Fruit fly (Drosophila melanogaster) whole organism, pupa: ENCODE data around the gene CG42681.
"Not testable (repeated sequence)": the region's sequence is repeated elsewhere in the genome, so short reads cannot be mapped to it uniquely, and the experiment has no call there.

ENCODE experiments used
- CG10348 ChIP-seq: fragments of 200-800 bp; sonication (Bioruptor generic); IDR thresholded peaks from 2 replicates; pipeline ENCODE4 v1.3.6; 2022; ENCODE audit warnings: missing biosample characterization, missing genetic modification characterization
- CG12605 ChIP-seq: fragments of 200-800 bp; sonication (Bioruptor generic); IDR thresholded peaks from 2 replicates; pipeline ENCODE4 v1.3.6; 2022; ENCODE audit warnings: missing biosample characterization, missing genetic modification characterization
- CG13204 ChIP-seq: fragments of 200-800 bp; sonication (Bioruptor generic); optimal IDR thresholded peaks from 2 replicates; lab custom pipeline; 2018; ENCODE audit warnings: missing biosample characterization, mild to moderate bottlenecking, missing genetic modification characterization, moderate library complexity
- CG14655 ChIP-seq: fragments of 200-800 bp; sonication (Bioruptor generic); optimal IDR thresholded peaks from 3 replicates; lab custom pipeline; 2017; ENCODE audit warnings: mild to moderate bottlenecking, missing biosample characterization, missing genetic modification reagents, missing genetic modification characterization
- CG15710 ChIP-seq: fragments of 200-800 bp; sonication (Bioruptor generic); optimal IDR thresholded peaks from 2 replicates; lab custom pipeline; 2018; ENCODE audit warnings: missing biosample characterization, mild to moderate bottlenecking, missing genetic modification characterization, moderate library complexity
- CG17806 ChIP-seq: fragments of 200-800 bp; sonication (Bioruptor generic); optimal IDR thresholded peaks from 2 replicates; lab custom pipeline; 2018; ENCODE audit warnings: missing biosample characterization, mild to moderate bottlenecking, missing genetic modification characterization, moderate library complexity
- CG32121 ChIP-seq: fragments of 200-800 bp; sonication (Bioruptor generic); IDR thresholded peaks from 2 replicates; pipeline ENCODE4 v1.3.6; 2022; ENCODE audit warnings: missing biosample characterization, missing genetic modification characterization
- CG34367 ChIP-seq: fragments of 200-800 bp; sonication (Bioruptor generic); optimal IDR thresholded peaks from 2 replicates; lab custom pipeline; 2018; ENCODE audit warnings: missing biosample characterization, mild to moderate bottlenecking, missing genetic modification characterization
- CG4496 ChIP-seq: fragments of 200-800 bp; sonication (Bioruptor generic); IDR thresholded peaks from 3 replicates; pipeline ENCODE4 v1.3.6; 2022; ENCODE audit warnings: missing biosample characterization, missing genetic modification characterization
- CG8159 ChIP-seq: fragments of 200-800 bp; sonication (Bioruptor generic); optimal IDR thresholded peaks from 3 replicates; lab custom pipeline; 2018; ENCODE audit warnings: missing biosample characterization, mild to moderate bottlenecking, missing genetic modification characterization, moderate library complexity
- CG8301 ChIP-seq: fragments of 200-800 bp; sonication (Bioruptor generic); optimal IDR thresholded peaks from 2 replicates; lab custom pipeline; 2018; ENCODE audit warnings: missing biosample characterization, mild to moderate bottlenecking, missing genetic modification characterization
- CG9948 ChIP-seq: fragments of 200-800 bp; sonication (Bioruptor generic); optimal IDR thresholded peaks from 2 replicates; lab custom pipeline; 2018; ENCODE audit warnings: missing biosample characterization, mild to moderate bottlenecking, missing genetic modification characterization, moderate library complexity
- D1 ChIP-seq: fragments of 200-800 bp; sonication (Bioruptor generic); optimal IDR thresholded peaks from 2 replicates; lab custom pipeline; 2018; ENCODE audit warnings: missing biosample characterization, mild to moderate bottlenecking, missing genetic modification characterization, moderate library complexity
- EcR ChIP-seq: fragments of 200-800 bp; sonication (Bioruptor generic); optimal IDR thresholded peaks from 3 replicates; lab custom pipeline; 2019; ENCODE audit warnings: missing biosample characterization, missing genetic modification characterization, mild to moderate bottlenecking, moderate library complexity, missing genetic modification reagents
- Ets98B ChIP-seq: fragments of 200-800 bp; sonication (Bioruptor generic); IDR thresholded peaks from 2 replicates; pipeline ENCODE4 v1.3.6; 2022; ENCODE audit warnings: missing biosample characterization, missing genetic modification characterization
- Pif1A ChIP-seq: fragments of 200-800 bp; sonication (Bioruptor generic); optimal IDR thresholded peaks from 3 replicates; lab custom pipeline; 2016; ENCODE audit warnings: missing biosample characterization, missing genetic modification characterization
- Pif1B ChIP-seq: fragments of 200-800 bp; sonication (Bioruptor generic); optimal IDR thresholded peaks from 3 replicates; lab custom pipeline; 2016; ENCODE audit warnings: missing biosample characterization, missing genetic modification characterization
- Snoo ChIP-seq: fragments of 200-800 bp; sonication (Bioruptor generic); optimal IDR thresholded peaks from 3 replicates; lab custom pipeline; 2017; ENCODE audit warnings: missing biosample characterization, mild to moderate bottlenecking, missing genetic modification characterization, inconsistent platforms
- fd96Ca ChIP-seq: fragments of 200-800 bp; sonication (Bioruptor generic); IDR thresholded peaks from 3 replicates; pipeline ENCODE4 v1.3.6; 2022; ENCODE audit warnings: missing biosample characterization, missing genetic modification characterization
- gl ChIP-seq: fragments of 200-800 bp; sonication (Bioruptor generic); optimal IDR thresholded peaks from 2 replicates; lab custom pipeline; 2018; ENCODE audit warnings: missing biosample characterization, mild to moderate bottlenecking, missing genetic modification characterization
- rn ChIP-seq: fragments of 200-800 bp; sonication (Bioruptor generic); IDR thresholded peaks from 2 replicates; pipeline ENCODE4 v1.3.6; 2022; ENCODE audit warnings: missing biosample characterization, missing genetic modification characterization

CG42681 gene

DNA sequence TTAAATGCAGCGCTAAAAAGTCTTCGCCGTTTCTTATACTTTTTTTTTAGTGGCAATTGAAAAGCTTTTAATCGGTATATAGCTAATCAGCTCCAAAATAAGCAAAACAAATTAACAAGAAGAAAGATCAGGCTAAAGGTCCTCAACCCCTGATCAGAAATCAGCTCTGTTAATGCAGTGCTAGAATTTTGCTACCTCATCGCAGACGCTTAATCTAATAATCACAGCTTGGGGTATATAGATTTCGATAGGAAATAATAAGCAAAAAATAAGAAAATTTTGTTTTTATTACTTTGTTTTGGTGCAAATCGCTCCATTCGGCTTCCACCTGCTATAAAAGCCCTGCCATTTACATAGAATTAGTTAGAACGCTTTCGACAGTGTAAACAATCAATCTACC is 1.3 kb upstream of the CG42681 start, which contains the start of gene CG34166:
Gene CG34166 (plus strand): TSS at position 301 of the 400 bp plus-strand sequence.
- not testable (repeated sequence) for TF ChIP-seq CG14655 (GFP tag; lab: Kevin White, UChicago); Pif1B (GFP tag; lab: Kevin White, UChicago); D1 (tag; lab: Kevin White, UChicago)

DNA sequence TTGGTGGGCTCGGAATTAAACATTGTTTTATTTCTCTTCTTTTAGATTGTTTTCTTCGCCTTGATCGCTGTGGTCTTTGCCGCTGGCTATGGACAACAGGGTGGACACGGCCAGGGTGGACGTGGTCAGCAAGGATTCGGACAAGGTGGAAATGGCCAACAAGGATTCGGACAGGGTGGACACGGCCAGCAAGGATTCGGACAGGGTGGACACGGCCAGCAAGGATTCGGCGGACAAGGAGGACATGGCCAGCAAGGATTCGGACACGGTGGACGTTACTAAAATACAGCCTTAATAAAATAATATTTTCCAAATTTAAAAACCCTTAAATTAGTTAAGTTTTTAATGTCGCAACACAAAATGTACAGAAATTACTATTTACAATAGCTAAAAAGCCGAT is 884 bp upstream of the CG42681 start:
- no peak for TF ChIP-seq CG12605 (GFP tag; lab: Robert Waterston, UW)
- no peak for TF ChIP-seq gl (tag; lab: Kevin White, UChicago)
- TF ChIP-seq Snoo, result no peak
- TF ChIP-seq rn (GFP tag; lab: Robert Waterston, UW), result no peak
- no peak for TF ChIP-seq Pif1A
- no peak for TF ChIP-seq fd96Ca (GFP tag; lab: Robert Waterston, UW)
- TF ChIP-seq CG15710 (tag; lab: Kevin White, UChicago), result no peak
- no peak for TF ChIP-seq CG8159 (tag; lab: Kevin White, UChicago)
- TF ChIP-seq, all 21 proteins: peak for 0

DNA sequence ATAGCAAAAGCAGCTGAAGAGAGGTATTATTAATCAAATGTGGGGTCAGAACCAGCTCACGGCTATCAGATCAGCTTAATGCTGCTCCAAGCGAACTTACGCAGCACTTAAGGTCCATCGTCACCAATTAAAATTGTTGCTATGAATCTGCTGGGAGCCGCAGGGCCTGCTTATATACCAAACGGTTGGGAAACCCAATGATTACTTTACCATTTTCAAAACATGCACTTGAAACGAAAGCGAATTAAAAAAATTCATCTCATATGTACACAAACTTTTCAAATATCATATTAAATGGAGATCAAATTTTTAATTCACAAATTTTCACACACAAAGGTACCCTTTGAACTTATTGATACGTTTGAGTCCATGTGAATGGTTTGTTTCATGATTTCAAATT is 847 bp downstream of the CG42681 start, which contains the start of gene CG42587:
Gene CG42587 (minus strand): TSS at position 143 of the 400 bp plus-strand sequence.
- TF ChIP-seq CG32121 (GFP tag; lab: Robert Waterston, UW), result no peak
- no peak for TF ChIP-seq Ets98B (GFP tag; lab: Robert Waterston, UW)
- TF ChIP-seq CG14655 (GFP tag; lab: Kevin White, UChicago), result no peak
- no peak for TF ChIP-seq CG8159 (tag; lab: Kevin White, UChicago)
- no peak for TF ChIP-seq Snoo
- TF ChIP-seq CG17806 (tag; lab: Kevin White, UChicago), result no peak
- TF ChIP-seq rn (GFP tag; lab: Robert Waterston, UW), result no peak
- TF ChIP-seq CG8301, result no peak
- no peak for TF ChIP-seq CG13204 (GFP tag; lab: Kevin White, UChicago)
- TF ChIP-seq fd96Ca (GFP tag; lab: Robert Waterston, UW), result no peak
- TF ChIP-seq CG15710 (tag; lab: Kevin White, UChicago), result no peak

DNA sequence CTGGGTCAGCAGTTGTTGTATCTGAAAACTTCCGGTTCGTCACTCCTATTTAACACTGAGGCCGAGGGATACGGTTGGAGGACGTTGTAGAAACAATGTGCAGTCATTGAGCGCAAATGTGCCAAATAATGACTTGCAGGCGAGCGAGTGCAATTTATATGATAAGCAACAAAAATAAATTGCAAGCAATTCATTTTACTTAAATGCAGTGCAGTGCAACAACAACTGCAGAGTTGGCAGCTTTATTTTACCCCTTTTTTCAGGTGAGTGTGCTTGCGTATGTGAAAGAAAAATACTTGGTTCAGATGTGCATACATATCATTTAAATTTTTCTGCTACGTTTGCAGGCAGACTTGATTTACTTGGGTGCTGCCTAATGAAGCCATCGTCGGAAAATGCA is 1.8 kb downstream of the CG42681 start:
- TF ChIP-seq CG8301 (no peak), Pif1A (no peak), CG32121 (GFP tag; lab: Robert Waterston, UW) (no peak), CG17806 (tag; lab: Kevin White, UChicago) (no peak), CG34367 (tag; lab: Kevin White, UChicago) (no peak), CG13204 (GFP tag; lab: Kevin White, UChicago) (no peak), CG9948 (no peak), CG15710 (tag; lab: Kevin White, UChicago) (no peak), CG4496 (GFP tag; lab: Robert Waterston, UW) (no peak), gl (tag; lab: Kevin White, UChicago) (no peak), CG10348 (GFP tag; lab: Robert Waterston, UW) (no peak)

DNA sequence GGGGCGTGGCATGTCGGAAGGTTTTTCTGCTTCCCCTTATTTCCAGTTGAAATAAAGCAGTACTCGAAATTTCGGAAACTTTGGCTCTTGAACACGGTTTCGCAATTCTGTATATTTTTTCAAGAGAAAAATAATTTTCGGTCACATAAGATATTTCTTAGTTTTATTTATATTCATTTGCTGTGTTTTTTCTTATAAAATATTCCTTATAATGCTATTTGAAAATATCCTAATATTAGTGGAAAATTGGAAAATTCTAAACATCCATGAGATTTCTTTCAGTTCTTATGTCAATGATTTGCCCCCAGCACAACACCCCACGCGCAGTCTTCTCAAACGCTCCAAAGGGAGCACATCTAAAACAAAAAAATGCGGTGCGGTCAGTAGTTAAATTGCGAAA is 16.2 kb downstream of the CG42681 start, which contains the start of gene CG4691:
Gene CG4691 (plus strand): TSS at position 301 of the 400 bp plus-strand sequence.
- no peak for TF ChIP-seq CG8159 (tag; lab: Kevin White, UChicago)
- no peak for TF ChIP-seq CG17806 (tag; lab: Kevin White, UChicago)
- no peak for TF ChIP-seq Pif1A
- no peak for TF ChIP-seq CG10348 (GFP tag; lab: Robert Waterston, UW)
- no peak for TF ChIP-seq EcR
- TF ChIP-seq gl (tag; lab: Kevin White, UChicago), result no peak
- no peak for TF ChIP-seq CG14655 (GFP tag; lab: Kevin White, UChicago)
- TF ChIP-seq CG12605 (GFP tag; lab: Robert Waterston, UW), result no peak
- TF ChIP-seq CG32121 (GFP tag; lab: Robert Waterston, UW), result no peak
- TF ChIP-seq CG13204 (GFP tag; lab: Kevin White, UChicago), result no peak
- no peak for TF ChIP-seq D1 (tag; lab: Kevin White, UChicago)
- TF ChIP-seq Pif1B (GFP tag; lab: Kevin White, UChicago), result no peak
- no peak for TF ChIP-seq CG8301
- no peak for TF ChIP-seq CG34367 (tag; lab: Kevin White, UChicago)
- no peak for TF ChIP-seq rn (GFP tag; lab: Robert Waterston, UW)
- no peak for TF ChIP-seq fd96Ca (GFP tag; lab: Robert Waterston, UW)

DNA sequence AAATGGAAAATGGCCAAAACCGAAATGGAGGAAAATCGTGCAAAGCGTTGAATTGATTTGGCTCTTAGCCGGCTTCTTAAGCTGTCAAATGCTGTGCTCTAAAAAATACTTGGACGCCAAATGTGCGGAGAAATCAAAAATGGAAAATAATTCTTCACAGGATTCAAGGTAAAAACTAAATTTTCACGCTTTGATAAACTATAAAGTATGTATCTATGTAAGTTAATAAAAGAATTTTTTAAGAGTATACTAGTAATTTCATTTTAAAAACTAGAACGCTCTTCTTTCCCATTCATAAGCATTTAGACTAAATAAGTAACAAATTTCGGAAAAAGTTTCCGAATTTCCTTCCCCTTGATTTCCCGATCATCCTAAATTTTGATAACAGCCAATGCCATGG is 18.2 kb downstream of the CG42681 start, which contains the start of gene CSN1a:
Gene CSN1a (plus strand): TSS at position 301 of the 400 bp plus-strand sequence.
- no peak for TF ChIP-seq CG12605 (GFP tag; lab: Robert Waterston, UW)
- TF ChIP-seq CG8159 (tag; lab: Kevin White, UChicago), result no peak
- TF ChIP-seq fd96Ca (GFP tag; lab: Robert Waterston, UW), result no peak
- TF ChIP-seq CG10348 (GFP tag; lab: Robert Waterston, UW), result no peak

DNA sequence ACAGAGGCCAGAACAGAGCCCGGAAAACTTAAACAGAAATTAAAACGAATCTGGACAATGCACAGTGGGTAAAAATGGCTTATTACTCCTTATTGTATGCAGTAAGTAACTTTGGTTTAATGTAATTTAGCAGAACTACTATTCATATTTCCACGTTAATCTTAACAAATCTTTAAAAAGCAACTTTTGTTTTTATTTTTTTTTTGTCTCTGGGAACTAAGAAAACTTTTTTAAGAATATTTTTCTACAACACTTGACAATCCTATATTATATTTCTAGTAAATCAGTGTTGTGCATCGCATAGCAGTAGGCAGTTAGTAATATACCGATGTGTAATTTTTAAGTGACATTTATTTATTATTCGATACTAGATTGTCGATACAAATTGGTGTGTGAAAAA is 21.4 kb downstream of the CG42681 start, which contains the start of gene CG4701:
Gene CG4701 (plus strand): TSS at position 301 of the 400 bp plus-strand sequence.
- TF ChIP-seq CG32121 (GFP tag; lab: Robert Waterston, UW) (no peak), D1 (tag; lab: Kevin White, UChicago) (no peak), Pif1A (no peak)
